Fruit fly (Drosophila melanogaster) whole organism, embryonic: ENCODE results near the gene NKCC.

Experiments used
- Asciz ChIP-seq: fragments of 200-800 bp; sonication (Bioruptor generic); optimal IDR thresholded peaks from 2 replicates; lab custom pipeline; 2017; ENCODE audit warnings: missing biosample characterization, mild to moderate bottlenecking, missing genetic modification characterization, missing genetic modification reagents
- Atf6 ChIP-seq: fragments of 200-800 bp; sonication (Bioruptor generic); IDR thresholded peaks from 2 replicates; pipeline ENCODE4 v1.3.6; 2022; ENCODE audit warnings: missing biosample characterization, missing genetic modification characterization
- CG10462 ChIP-seq: fragments of 200-800 bp; sonication (Bioruptor generic); optimal IDR thresholded peaks from 2 replicates; lab custom pipeline; 2016; ENCODE audit warnings: missing biosample characterization, missing genetic modification characterization
- CG11398 ChIP-seq: fragments of 200-800 bp; sonication (Bioruptor generic); optimal IDR thresholded peaks from 2 replicates; lab custom pipeline; 2016; ENCODE audit warnings: missing biosample characterization, missing genetic modification characterization
- CG11504 ChIP-seq: fragments of 200-800 bp; sonication (Bioruptor generic); optimal IDR thresholded peaks from 3 replicates; lab custom pipeline; 2019; ENCODE audit warnings: missing biosample characterization, mild to moderate bottlenecking, missing genetic modification characterization, moderate library complexity
- CG12391 ChIP-seq: fragments of 200-800 bp; sonication (Bioruptor generic); optimal IDR thresholded peaks from 3 replicates; lab custom pipeline; 2018; ENCODE audit warnings: missing biosample characterization, mild to moderate bottlenecking, missing genetic modification characterization, moderate library complexity
- CG12659 ChIP-seq: fragments of 200-800 bp; sonication (Bioruptor generic); optimal IDR thresholded peaks from 3 replicates; lab custom pipeline; 2017; ENCODE audit warnings: mild to moderate bottlenecking, missing biosample characterization, missing genetic modification reagents, missing genetic modification characterization
- CG13424 ChIP-seq: fragments of 200-800 bp; sonication (Bioruptor generic); optimal IDR thresholded peaks from 2 replicates; lab custom pipeline; 2019; ENCODE audit warnings: missing biosample characterization, mild to moderate bottlenecking, missing genetic modification characterization, moderate library complexity
- CG14965 ChIP-seq: fragments of 200-800 bp; sonication (Bioruptor generic); optimal IDR thresholded peaks from 2 replicates; lab custom pipeline; 2016; ENCODE audit warnings: missing biosample characterization, missing genetic modification characterization, borderline replicate concordance
- CG16863 ChIP-seq: fragments of 200-800 bp; sonication (Bioruptor generic); optimal IDR thresholded peaks from 3 replicates; lab custom pipeline; 2016; ENCODE audit warnings: missing biosample characterization, missing genetic modification characterization
- CG17385 ChIP-seq: fragments of 200-800 bp; sonication (Bioruptor generic); optimal IDR thresholded peaks from 3 replicates; lab custom pipeline; 2018; ENCODE audit warnings: missing biosample characterization, mild to moderate bottlenecking, missing genetic modification characterization
- CG18011 ChIP-seq: fragments of 200-800 bp; sonication (Bioruptor generic); optimal IDR thresholded peaks from 2 replicates; lab custom pipeline; 2017; ENCODE audit warnings: missing biosample characterization, missing genetic modification characterization, mild to moderate bottlenecking, moderate library complexity, missing genotype
- CG18764 ChIP-seq: fragments of 200-800 bp; sonication (Bioruptor generic); optimal IDR thresholded peaks from 3 replicates; lab custom pipeline; 2016; ENCODE audit warnings: missing biosample characterization, missing genetic modification characterization
- CG30020 ChIP-seq: fragments of 200-800 bp; optimal IDR thresholded peaks from 2 replicates; lab custom pipeline; 2019; ENCODE audit warnings: missing biosample characterization, mild to moderate bottlenecking, missing genetic modification characterization, moderate library complexity
- CG3838 ChIP-seq: fragments of 200-800 bp; sonication (Bioruptor generic); optimal IDR thresholded peaks from 3 replicates; lab custom pipeline; 2016; ENCODE audit warnings: missing biosample characterization, missing genetic modification characterization
- CG5180 ChIP-seq: fragments of 200-800 bp; sonication (Bioruptor generic); optimal IDR thresholded peaks from 3 replicates; lab custom pipeline; 2017; ENCODE audit warnings: missing biosample characterization, missing genetic modification characterization, mild to moderate bottlenecking, moderate library complexity, missing genetic modification reagents
- CG7357 ChIP-seq: fragments of 200-800 bp; sonication (Bioruptor generic); IDR thresholded peaks from 3 replicates; pipeline ENCODE4 v1.3.6; 2022; ENCODE audit warnings: missing biosample characterization, missing genetic modification characterization
- CG7556 ChIP-seq: fragments of 200-800 bp; sonication (Bioruptor generic); optimal IDR thresholded peaks from 2 replicates; lab custom pipeline; 2017; ENCODE audit warnings: missing biosample characterization, mild to moderate bottlenecking, missing genetic modification characterization
- CG7928 ChIP-seq: fragments of 200-800 bp; sonication (Bioruptor generic); optimal IDR thresholded peaks from 2 replicates; lab custom pipeline; 2017; ENCODE audit warnings: missing biosample characterization, mild to moderate bottlenecking, missing genetic modification characterization
- CG8924 ChIP-seq: fragments of 200-800 bp; optimal IDR thresholded peaks from 3 replicates; lab custom pipeline; 2019; ENCODE audit warnings: missing biosample characterization, mild to moderate bottlenecking, missing genetic modification characterization, moderate library complexity
- CG8944 ChIP-seq: fragments of 200-800 bp; sonication (Bioruptor generic); optimal IDR thresholded peaks from 3 replicates; lab custom pipeline; 2016; ENCODE audit warnings: missing biosample characterization, missing genetic modification characterization
- Camta ChIP-seq: fragments of 200-800 bp; sonication (Bioruptor generic); optimal IDR thresholded peaks from 2 replicates; lab custom pipeline; 2016; ENCODE audit warnings: missing biosample characterization, missing genetic modification characterization
- CrebB ChIP-seq: fragments of 200-800 bp; sonication (Bioruptor generic); optimal IDR thresholded peaks from 3 replicates; lab custom pipeline; 2018; ENCODE audit warnings: missing biosample characterization, mild to moderate bottlenecking, missing genetic modification characterization
- Dek ChIP-seq: fragments of 200-800 bp; sonication (Bioruptor generic); optimal IDR thresholded peaks from 3 replicates; lab custom pipeline; 2019; ENCODE audit warnings: missing biosample characterization, mild to moderate bottlenecking, missing genetic modification characterization, moderate library complexity
- Dfd ChIP-seq, 2 experiments: fragments of >200 bp; optimal IDR thresholded peaks; 2 replicates each; lab custom pipeline; 2017; ENCODE audit warnings: missing biosample characterization in 2 of 2, missing genetic modification characterization in 2 of 2
- Dll ChIP-seq: fragments of 200-800 bp; sonication (Bioruptor generic); IDR thresholded peaks from 4 replicates; pipeline ENCODE4 v1.3.6; 2022; ENCODE audit warnings: missing biosample characterization, missing genetic modification characterization; ENCODE audit not compliant: partially characterized antibody
- Fer3 ChIP-seq: fragments of 200-800 bp; sonication (Bioruptor generic); optimal IDR thresholded peaks from 2 replicates; lab custom pipeline; 2018; ENCODE audit warnings: missing biosample characterization, mild to moderate bottlenecking, missing genetic modification characterization, moderate library complexity
- HLH4C ChIP-seq: fragments of 200-800 bp; sonication (Bioruptor generic); IDR thresholded peaks from 3 replicates; pipeline ENCODE4 v1.3.6; 2022; ENCODE audit warnings: missing biosample characterization, missing genetic modification characterization; ENCODE audit not compliant: partially characterized antibody
- HmgD ChIP-seq: fragments of 200-800 bp; sonication (Bioruptor generic); optimal IDR thresholded peaks from 3 replicates; lab custom pipeline; 2016; ENCODE audit warnings: missing biosample characterization, missing genetic modification characterization
- Hr39 ChIP-seq: fragments of >200 bp; optimal IDR thresholded peaks from 2 replicates; lab custom pipeline; 2017
- Mrtf ChIP-seq: fragments of 200-800 bp; sonication (Bioruptor generic); IDR thresholded peaks from 3 replicates; pipeline ENCODE4 v1.3.6; 2022; ENCODE audit warnings: missing biosample characterization, missing genetic modification characterization
- Optix ChIP-seq: fragments of 200-800 bp; sonication (Bioruptor generic); IDR thresholded peaks from 3 replicates; pipeline ENCODE4 v1.3.6; 2022; ENCODE audit warnings: missing biosample characterization, missing genetic modification characterization
- Sox102F ChIP-seq: fragments of 200-800 bp; sonication (Bioruptor generic); optimal IDR thresholded peaks from 2 replicates; lab custom pipeline; 2018; ENCODE audit warnings: missing biosample characterization, mild to moderate bottlenecking, missing genetic modification characterization, moderate library complexity
- Usf ChIP-seq: fragments of 200-800 bp; sonication (Bioruptor generic); optimal IDR thresholded peaks from 2 replicates; lab custom pipeline; 2017; ENCODE audit warnings: missing genotype, missing biosample characterization, missing genetic modification characterization
- ac ChIP-seq: fragments of 200-800 bp; sonication (Bioruptor generic); optimal IDR thresholded peaks from 3 replicates; lab custom pipeline; 2017; ENCODE audit warnings: missing biosample characterization, mild to moderate bottlenecking, missing genetic modification characterization
- cato ChIP-seq: fragments of 200-800 bp; sonication (Bioruptor generic); optimal IDR thresholded peaks from 2 replicates; lab custom pipeline; 2016; ENCODE audit warnings: missing biosample characterization, missing genetic modification characterization, borderline replicate concordance
- eyg ChIP-seq: fragments of 200-800 bp; sonication (Bioruptor generic); optimal IDR thresholded peaks from 3 replicates; lab custom pipeline; 2016; ENCODE audit warnings: missing biosample characterization, missing genetic modification characterization
- gce ChIP-seq: fragments of 200-800 bp; sonication (Bioruptor generic); IDR thresholded peaks from 3 replicates; pipeline ENCODE4 v1.3.6; 2022; ENCODE audit warnings: missing biosample characterization, missing genetic modification characterization
- ham ChIP-seq: fragments of 200-800 bp; sonication (Bioruptor generic); IDR thresholded peaks from 2 replicates; pipeline ENCODE4 v1.3.6; 2022; ENCODE audit warnings: missing biosample characterization, missing genetic modification characterization
- jing ChIP-seq: fragments of 200-800 bp; sonication (Bioruptor generic); optimal IDR thresholded peaks from 2 replicates; lab custom pipeline; 2018; ENCODE audit warnings: missing biosample characterization, mild to moderate bottlenecking, missing genetic modification characterization
- lola ChIP-seq, 3 experiments: fragments of >200 bp in 2 of 3; fragments of 200-800 bp in 1 of 3; sonication (Bioruptor generic) in 1 of 3; optimal IDR thresholded peaks; 2 replicates each; lab custom pipeline; 2017 to 2019; ENCODE audit warnings: missing biosample characterization in 3 of 3, missing genetic modification characterization in 3 of 3, mild to moderate bottlenecking in 1 of 3, moderate library complexity in 1 of 3
- mam ChIP-seq: fragments of 200-800 bp; sonication (Bioruptor generic); optimal IDR thresholded peaks from 3 replicates; lab custom pipeline; 2016; ENCODE audit warnings: missing biosample characterization, missing genetic modification characterization
- oc ChIP-seq: fragments of 200-800 bp; sonication (Bioruptor generic); optimal IDR thresholded peaks from 2 replicates; lab custom pipeline; 2018; ENCODE audit warnings: missing biosample characterization, mild to moderate bottlenecking, missing genetic modification characterization, moderate library complexity
- org-1 ChIP-seq: fragments of 200-800 bp; sonication (Bioruptor generic); optimal IDR thresholded peaks from 2 replicates; lab custom pipeline; 2017; ENCODE audit warnings: missing biosample characterization, missing genetic modification characterization
- pb ChIP-seq: fragments of 200-800 bp; sonication (Bioruptor generic); optimal IDR thresholded peaks from 3 replicates; lab custom pipeline; 2016; ENCODE audit warnings: missing biosample characterization, missing genetic modification characterization
- scrt ChIP-seq: fragments of 200-800 bp; sonication (Bioruptor generic); optimal IDR thresholded peaks from 2 replicates; lab custom pipeline; 2018; ENCODE audit warnings: missing biosample characterization, mild to moderate bottlenecking, missing genetic modification characterization, moderate library complexity
- sug ChIP-seq: fragments of 200-800 bp; optimal IDR thresholded peaks from 2 replicates; lab custom pipeline; 2019; ENCODE audit warnings: missing biosample characterization, mild to moderate bottlenecking, missing genetic modification characterization, moderate library complexity
- toy ChIP-seq: fragments of 200-800 bp; sonication (Bioruptor generic); IDR thresholded peaks from 2 replicates; pipeline ENCODE4 v1.3.6; 2022; ENCODE audit warnings: missing biosample characterization, missing genetic modification characterization
- unpg ChIP-seq: fragments of 200-800 bp; sonication (Bioruptor generic); optimal IDR thresholded peaks from 3 replicates; lab custom pipeline; 2018; ENCODE audit warnings: missing biosample characterization, mild to moderate bottlenecking, missing genetic modification characterization, moderate library complexity
- usp ChIP-seq: fragments of >200 bp; optimal IDR thresholded peaks from 2 replicates; lab custom pipeline; 2017; ENCODE audit warnings: missing biosample characterization, missing genetic modification characterization

NKCC gene

DNA sequence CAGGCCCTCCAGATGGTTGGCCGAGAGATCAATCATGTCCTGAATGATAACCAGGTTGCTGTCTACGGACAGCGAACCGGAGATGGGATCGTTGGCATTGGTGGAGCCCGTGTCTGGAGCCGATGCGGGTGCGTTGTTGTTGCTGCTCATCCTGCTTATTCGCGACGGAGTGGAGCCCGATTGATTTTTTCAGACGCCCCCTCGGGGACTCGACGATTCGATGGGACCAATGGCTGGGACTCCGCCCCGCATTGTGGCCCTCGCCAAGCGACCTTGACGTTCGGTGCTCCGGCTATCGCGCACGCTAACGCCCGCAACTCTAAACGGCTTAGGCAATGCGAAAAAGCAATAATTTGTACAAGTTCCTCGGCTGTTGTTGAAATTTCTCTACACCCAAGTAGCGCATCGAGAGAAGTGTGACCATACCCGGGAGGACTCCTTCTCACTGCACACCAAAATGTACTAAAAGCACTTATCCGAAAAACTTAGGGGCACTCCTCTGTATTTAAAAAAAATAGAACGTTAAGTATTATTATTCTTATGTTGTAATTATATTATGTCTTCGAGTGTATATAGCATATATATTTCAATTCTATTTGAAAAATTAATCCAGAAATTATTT is 18.9 kb downstream of the NKCC start, which contains the start of gene ksr (continued):
- TF ChIP-seq CG30020 (tag; lab: Kevin White, UChicago): peak; percentile 70
- no peak for TF ChIP-seq CG11504 (tag; lab: Kevin White, UChicago)
- no peak for TF ChIP-seq pb (GFP tag; lab: Kevin White, UChicago)
- no peak for TF ChIP-seq Dek (tag; lab: Kevin White, UChicago)
- TF ChIP-seq CrebB: no peak
- no peak for TF ChIP-seq gce (GFP tag; lab: Robert Waterston, UW)
- no peak for TF ChIP-seq cato (GFP tag; lab: Kevin White, UChicago)
- TF ChIP-seq CG12391: peak; percentile 60
- TF ChIP-seq Fer3 (tag; lab: Kevin White, UChicago): peak; percentile 29
- no peak for TF ChIP-seq sug (tag; lab: Kevin White, UChicago)
- TF ChIP-seq CG13424: peak; percentile 33
- TF ChIP-seq mam (GFP tag; lab: Kevin White, UChicago): no peak
- TF ChIP-seq CG7556 (GFP tag; lab: Kevin White, UChicago): no peak
- TF ChIP-seq CG3838 (GFP tag; lab: Kevin White, UChicago): no peak
- no peak for TF ChIP-seq CG16863 (GFP tag; lab: Kevin White, UChicago)
- no peak for TF ChIP-seq HmgD (GFP tag; lab: Kevin White, UChicago)
- no peak for TF ChIP-seq CG7928 (GFP tag; lab: Kevin White, UChicago)
- no peak for TF ChIP-seq Camta (GFP tag; lab: Kevin White, UChicago)
- no peak for TF ChIP-seq oc
- TF ChIP-seq scrt (GFP tag; lab: Kevin White, UChicago): no peak
- TF ChIP-seq Hr39 (lab: Kevin White, UChicago): no peak
- no peak for TF ChIP-seq CG18764 (GFP tag; lab: Kevin White, UChicago)
- no peak for TF ChIP-seq Dfd (GFP tag; optimal IDR thresholded peaks at IDR 0.05; lab: Kevin White, UChicago)
- TF ChIP-seq lola (GFP tag; optimal IDR thresholded peaks at IDR 0.05; lab: Kevin White, UChicago): peak in 1 of 3 experiments; percentile 29
- TF ChIP-seq Sox102F (GFP tag; lab: Kevin White, UChicago): no peak
- TF ChIP-seq CG8944 (GFP tag; lab: Kevin White, UChicago): no peak
- no peak for TF ChIP-seq Optix (GFP tag; lab: Robert Waterston, UW)
- no peak for TF ChIP-seq CG18011 (GFP tag; lab: Kevin White, UChicago)
- no peak for TF ChIP-seq toy (GFP tag; lab: Robert Waterston, UW)
- TF ChIP-seq CG8924 (tag; lab: Kevin White, UChicago): peak; percentile 50
- TF ChIP-seq ham (GFP tag; lab: Robert Waterston, UW): no peak
- TF ChIP-seq CG11398 (GFP tag; lab: Kevin White, UChicago): no peak
- TF ChIP-seq CG17385 (GFP tag; lab: Kevin White, UChicago): no peak
- no peak for TF ChIP-seq jing
- 0 out of 4 replicates have a peak, but pooled peaks have one; percentile 18 for TF ChIP-seq Dll (GFP tag; lab: Robert Waterston, UW)
- TF ChIP-seq usp (GFP tag; lab: Kevin White, UChicago): no peak
- TF ChIP-seq CG7357 (GFP tag; lab: Robert Waterston, UW): no peak
- peak; percentile 15 for TF ChIP-seq CG12659 (GFP tag; lab: Kevin White, UChicago)
- TF ChIP-seq ac (GFP tag; lab: Kevin White, UChicago): no peak
- no peak for TF ChIP-seq eyg (GFP tag; lab: Kevin White, UChicago)
- no peak for TF ChIP-seq org-1 (GFP tag; lab: Kevin White, UChicago)
- TF ChIP-seq Atf6 (GFP tag; lab: Robert Waterston, UW): no peak
- TF ChIP-seq Usf (GFP tag; lab: Kevin White, UChicago): no peak
- no peak for TF ChIP-seq Asciz (GFP tag; lab: Kevin White, UChicago)
- no peak for TF ChIP-seq CG14965 (GFP tag; lab: Kevin White, UChicago)
- peak; percentile 35; the same call in 1 of the 3 replicates for TF ChIP-seq HLH4C (GFP tag; lab: Robert Waterston, UW)
- TF ChIP-seq unpg: no peak
- TF ChIP-seq Mrtf (GFP tag; lab: Robert Waterston, UW): no peak
- TF ChIP-seq CG5180 (GFP tag; lab: Kevin White, UChicago): no peak
- TF ChIP-seq CG10462 (GFP tag; lab: Kevin White, UChicago): peak; percentile 5
